Fruit fly (Drosophila melanogaster) whole organism, prepupa: Measurements from ENCODE around the gene CG31680.

Source experiments
- CG15336 ChIP-seq: fragments of 200-800 bp; sonication (Bioruptor generic); IDR thresholded peaks from 2 replicates; pipeline ENCODE4 v1.3.6; 2022; ENCODE audit warnings: missing biosample characterization, missing genetic modification characterization
- CG6854 ChIP-seq: fragments of 200-800 bp; sonication (Bioruptor generic); optimal IDR thresholded peaks from 2 replicates; lab custom pipeline; 2017; ENCODE audit warnings: missing biosample characterization, mild to moderate bottlenecking, missing genetic modification characterization
- Ets21C ChIP-seq: fragments of 200-800 bp; sonication (Bioruptor generic); optimal IDR thresholded peaks from 3 replicates; lab custom pipeline; 2016; ENCODE audit warnings: missing biosample characterization, missing genetic modification characterization
- OdsH ChIP-seq: fragments of 200-800 bp; sonication (Bioruptor generic); optimal IDR thresholded peaks from 3 replicates; lab custom pipeline; 2016; ENCODE audit warnings: missing biosample characterization, missing genetic modification characterization

DNA sequence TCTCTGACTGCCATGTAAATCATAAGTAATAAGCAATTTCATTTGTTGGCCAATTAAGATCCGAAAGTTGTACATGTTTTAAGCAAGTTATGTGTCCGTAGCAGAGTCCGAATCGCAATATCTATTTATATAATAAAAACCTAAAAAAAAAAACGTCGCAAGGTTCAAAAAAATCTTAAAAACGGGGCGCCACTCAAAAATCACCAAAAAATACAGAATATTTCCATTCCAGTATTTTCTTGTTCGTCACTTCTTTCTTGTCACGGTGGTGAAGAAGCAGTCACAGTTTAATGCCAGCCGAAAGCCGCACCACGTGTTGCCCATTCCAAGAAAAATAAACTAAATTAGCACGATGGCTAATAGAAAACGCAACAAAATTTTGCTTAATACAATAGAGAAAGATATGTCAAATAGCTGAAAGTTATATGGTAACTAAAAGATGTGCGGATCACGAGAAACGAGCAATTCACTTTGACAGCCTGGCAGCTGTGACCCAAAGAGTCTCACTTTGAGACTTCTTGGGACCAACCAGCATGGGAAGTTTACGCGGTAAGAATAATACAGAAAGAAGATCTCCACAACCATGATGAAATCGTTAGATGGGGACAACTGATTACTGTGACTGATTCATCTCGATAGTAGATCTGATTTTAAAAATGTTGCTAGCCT is 7.5 kb downstream of the CG31680 start:
- TF ChIP-seq CG6854 (GFP tag; lab: Kevin White, UChicago) (no peak), Ets21C (GFP tag; lab: Kevin White, UChicago) (no peak), CG15336 (GFP tag; lab: Robert Waterston, UW) (no peak), OdsH (GFP tag; lab: Kevin White, UChicago) (no peak)
